Fruit fly (Drosophila melanogaster) whole organism, embryonic: Measurements from ENCODE around the gene GC2.

ENCODE experiments used
- Atf-2 ChIP-seq: fragments of 200-800 bp; sonication (Bioruptor generic); optimal IDR thresholded peaks from 2 replicates; lab custom pipeline; 2016; ENCODE audit warnings: missing biosample characterization, missing genetic modification characterization
- CG10267 ChIP-seq: fragments of 200-800 bp; sonication (Bioruptor generic); optimal IDR thresholded peaks from 2 replicates; lab custom pipeline; 2018; ENCODE audit warnings: missing biosample characterization, mild to moderate bottlenecking, missing genetic modification characterization, moderate library complexity
- CG10366 ChIP-seq: fragments of 200-800 bp; sonication (Bioruptor generic); IDR thresholded peaks from 2 replicates; pipeline ENCODE4 v1.3.6; 2022; ENCODE audit warnings: missing biosample characterization, missing genetic modification characterization
- CG12299 ChIP-seq: fragments of 200-800 bp; sonication (Bioruptor generic); optimal IDR thresholded peaks from 2 replicates; lab custom pipeline; 2018; ENCODE audit warnings: missing biosample characterization, mild to moderate bottlenecking, missing genetic modification characterization
- CG12391 ChIP-seq: fragments of 200-800 bp; sonication (Bioruptor generic); optimal IDR thresholded peaks from 3 replicates; lab custom pipeline; 2018; ENCODE audit warnings: missing biosample characterization, mild to moderate bottlenecking, missing genetic modification characterization, moderate library complexity
- CG13123 ChIP-seq: fragments of 200-800 bp; sonication (Bioruptor generic); optimal IDR thresholded peaks from 2 replicates; lab custom pipeline; 2016; ENCODE audit warnings: missing biosample characterization, missing genetic modification characterization
- CG13894 ChIP-seq: fragments of 200-800 bp; sonication (Bioruptor generic); optimal IDR thresholded peaks from 3 replicates; lab custom pipeline; 2018; ENCODE audit warnings: missing biosample characterization, mild to moderate bottlenecking, missing genetic modification characterization, moderate library complexity
- CG14965 ChIP-seq: fragments of 200-800 bp; sonication (Bioruptor generic); optimal IDR thresholded peaks from 2 replicates; lab custom pipeline; 2016; ENCODE audit warnings: missing biosample characterization, missing genetic modification characterization, borderline replicate concordance
- CG15269 ChIP-seq: fragments of 200-800 bp; sonication (Bioruptor generic); optimal IDR thresholded peaks from 2 replicates; lab custom pipeline; 2018; ENCODE audit warnings: missing biosample characterization, mild to moderate bottlenecking, missing genetic modification characterization, moderate library complexity
- CG1603 ChIP-seq: fragments of 200-800 bp; sonication (Bioruptor generic); optimal IDR thresholded peaks from 2 replicates; lab custom pipeline; 2019; ENCODE audit warnings: missing biosample characterization, mild to moderate bottlenecking, missing genetic modification characterization, moderate library complexity
- CG16863 ChIP-seq: fragments of 200-800 bp; sonication (Bioruptor generic); optimal IDR thresholded peaks from 3 replicates; lab custom pipeline; 2016; ENCODE audit warnings: missing biosample characterization, missing genetic modification characterization
- CG17359 ChIP-seq: fragments of 200-800 bp; sonication (Bioruptor generic); optimal IDR thresholded peaks from 3 replicates; lab custom pipeline; 2018; ENCODE audit warnings: missing biosample characterization, mild to moderate bottlenecking, missing genetic modification characterization, moderate library complexity
- CG17802 ChIP-seq: fragments of 200-800 bp; sonication (Bioruptor generic); optimal IDR thresholded peaks from 2 replicates; lab custom pipeline; 2018; ENCODE audit warnings: missing biosample characterization, mild to moderate bottlenecking, missing genetic modification characterization, moderate library complexity
- CG17829 ChIP-seq: fragments of 200-800 bp; optimal IDR thresholded peaks from 2 replicates; lab custom pipeline; 2019; ENCODE audit warnings: missing biosample characterization, mild to moderate bottlenecking, missing genetic modification characterization, moderate library complexity
- CG18011 ChIP-seq: fragments of 200-800 bp; sonication (Bioruptor generic); optimal IDR thresholded peaks from 2 replicates; lab custom pipeline; 2017; ENCODE audit warnings: missing biosample characterization, missing genetic modification characterization, mild to moderate bottlenecking, moderate library complexity, missing genotype
- CG3065 ChIP-seq: fragments of 200-800 bp; sonication (Bioruptor generic); optimal IDR thresholded peaks from 2 replicates; lab custom pipeline; 2016; ENCODE audit warnings: missing biosample characterization, missing genetic modification characterization
- CG7786 ChIP-seq: fragments of 200-800 bp; sonication (Bioruptor generic); optimal IDR thresholded peaks from 2 replicates; lab custom pipeline; 2016; ENCODE audit warnings: missing biosample characterization, missing genetic modification characterization
- CG7987 ChIP-seq: fragments of 200-800 bp; sonication (Bioruptor generic); optimal IDR thresholded peaks from 2 replicates; lab custom pipeline; 2018; ENCODE audit warnings: missing biosample characterization, mild to moderate bottlenecking, missing genetic modification characterization, moderate library complexity
- CG9609 ChIP-seq: fragments of 200-800 bp; sonication (Bioruptor generic); optimal IDR thresholded peaks from 3 replicates; lab custom pipeline; 2016; ENCODE audit warnings: missing biosample characterization, missing genetic modification characterization
- CG9876 ChIP-seq: fragments of 200-800 bp; sonication (Bioruptor generic); optimal IDR thresholded peaks from 2 replicates; lab custom pipeline; 2016; ENCODE audit warnings: missing biosample characterization, missing genetic modification characterization
- Chrac-16 ChIP-seq: fragments of 200-800 bp; sonication (Bioruptor generic); optimal IDR thresholded peaks from 3 replicates; lab custom pipeline; 2016; ENCODE audit warnings: missing biosample characterization, missing genetic modification characterization
- D19B ChIP-seq: fragments of 200-800 bp; sonication (Bioruptor generic); optimal IDR thresholded peaks from 2 replicates; lab custom pipeline; 2017; ENCODE audit warnings: missing biosample characterization, mild to moderate bottlenecking, missing genetic modification characterization
- Dip3 ChIP-seq: fragments of 200-800 bp; sonication (Bioruptor generic); optimal IDR thresholded peaks from 3 replicates; lab custom pipeline; 2016; ENCODE audit warnings: missing biosample characterization, missing genetic modification characterization
- Dll ChIP-seq: fragments of 200-800 bp; sonication (Bioruptor generic); IDR thresholded peaks from 4 replicates; pipeline ENCODE4 v1.3.6; 2022; ENCODE audit warnings: missing biosample characterization, missing genetic modification characterization; ENCODE audit not compliant: partially characterized antibody
- E2f1 ChIP-seq: fragments of 200-800 bp; sonication (Bioruptor generic); IDR thresholded peaks from 2 replicates; pipeline ENCODE4 v1.3.6; 2022; ENCODE audit warnings: missing biosample characterization, missing genetic modification characterization
- HHEX ChIP-seq: fragments of 200-800 bp; sonication (Bioruptor generic); optimal IDR thresholded peaks from 3 replicates; lab custom pipeline; 2017; ENCODE audit warnings: missing biosample characterization, mild to moderate bottlenecking, missing genetic modification characterization, missing genetic modification reagents
- Hmx ChIP-seq: fragments of 200-800 bp; sonication (Bioruptor generic); optimal IDR thresholded peaks from 2 replicates; lab custom pipeline; 2016; ENCODE audit warnings: missing biosample characterization, missing genetic modification characterization
- Hr51 ChIP-seq, 2 experiments: fragments of 200-800 bp; sonication (Bioruptor generic); optimal IDR thresholded peaks; 2 replicates in 1 of 2; 3 replicates in 1 of 2; lab custom pipeline; 2016 to 2018; ENCODE audit warnings: missing biosample characterization in 2 of 2, missing genetic modification characterization in 2 of 2, mild to moderate bottlenecking in 1 of 2, moderate library complexity in 1 of 2
- Hsf ChIP-seq: fragments of 200-800 bp; sonication (Bioruptor generic); optimal IDR thresholded peaks from 3 replicates; lab custom pipeline; 2016; ENCODE audit warnings: missing biosample characterization, missing genetic modification characterization
- Max ChIP-seq: fragments of 200-800 bp; sonication (Bioruptor generic); optimal IDR thresholded peaks from 2 replicates; lab custom pipeline; 2016; ENCODE audit warnings: missing biosample characterization, mild to moderate bottlenecking, missing genetic modification characterization
- Myb ChIP-seq: fragments of 200-800 bp; sonication (Bioruptor generic); optimal IDR thresholded peaks from 2 replicates; lab custom pipeline; 2016; ENCODE audit warnings: missing biosample characterization, missing genetic modification characterization
- Pdp1 ChIP-seq, 2 experiments: fragments of 200-800 bp; sonication (Bioruptor generic); optimal IDR thresholded peaks; 3 replicates each; lab custom pipeline; 2016; ENCODE audit warnings: missing biosample characterization in 2 of 2, missing genetic modification characterization in 2 of 2, mild to moderate bottlenecking in 1 of 2, moderate library complexity in 1 of 2
- Sry-δ ChIP-seq: fragments of 200-800 bp; sonication (Bioruptor generic); optimal IDR thresholded peaks from 2 replicates; lab custom pipeline; 2016; ENCODE audit warnings: missing biosample characterization, missing genetic modification characterization
- aop ChIP-seq: fragments of 200-800 bp; sonication (Bioruptor generic); IDR thresholded peaks from 2 replicates; pipeline ENCODE4 v1.3.6; 2022; ENCODE audit warnings: missing biosample characterization, missing genetic modification characterization
- ara ChIP-seq: fragments of 200-800 bp; sonication (Bioruptor generic); IDR thresholded peaks from 2 replicates; pipeline ENCODE4 v1.3.6; 2022; ENCODE audit warnings: missing biosample characterization, missing genetic modification characterization
- btn ChIP-seq: fragments of 200-800 bp; sonication (Bioruptor generic); optimal IDR thresholded peaks from 2 replicates; lab custom pipeline; 2016; ENCODE audit warnings: missing biosample characterization, missing genetic modification characterization
- chif ChIP-seq, 2 experiments: fragments of 200-800 bp; sonication (Bioruptor generic); optimal IDR thresholded peaks; 3 replicates each; lab custom pipeline; 2016; ENCODE audit warnings: missing biosample characterization in 2 of 2, missing genetic modification characterization in 2 of 2
- fd102C ChIP-seq: fragments of 200-800 bp; sonication (Bioruptor generic); optimal IDR thresholded peaks from 2 replicates; lab custom pipeline; 2018; ENCODE audit warnings: missing biosample characterization, mild to moderate bottlenecking, missing genetic modification characterization, moderate library complexity
- hbn ChIP-seq: fragments of 200-800 bp; sonication (Bioruptor generic); IDR thresholded peaks from 2 replicates; pipeline ENCODE4 v1.3.6; 2022; ENCODE audit warnings: missing biosample characterization, missing genetic modification characterization; ENCODE audit not compliant: partially characterized antibody
- kni ChIP-seq: fragments of 200-800 bp; sonication (Bioruptor generic); optimal IDR thresholded peaks from 3 replicates; lab custom pipeline; 2017; ENCODE audit warnings: mild to moderate bottlenecking, missing biosample characterization, missing genetic modification reagents, missing genetic modification characterization
- nerfin-2 ChIP-seq: fragments of 200-800 bp; sonication (Bioruptor generic); IDR thresholded peaks from 2 replicates; pipeline ENCODE4 v1.3.6; 2022; ENCODE audit warnings: missing biosample characterization, missing genetic modification characterization; ENCODE audit not compliant: partially characterized antibody
- pros ChIP-seq: fragments of 200-800 bp; sonication (Bioruptor generic); optimal IDR thresholded peaks from 3 replicates; lab custom pipeline; 2019; ENCODE audit warnings: missing biosample characterization, mild to moderate bottlenecking, missing genetic modification characterization, moderate library complexity
- sisA ChIP-seq: fragments of 200-800 bp; sonication (Bioruptor generic); IDR thresholded peaks from 2 replicates; pipeline ENCODE4 v1.3.6; 2022; ENCODE audit warnings: missing biosample characterization, missing genetic modification characterization
- so ChIP-seq: fragments of 200-800 bp; sonication (Bioruptor generic); IDR thresholded peaks from 3 replicates; pipeline ENCODE4 v1.3.6; 2022; ENCODE audit warnings: missing biosample characterization, missing genetic modification characterization
- ssp ChIP-seq: fragments of 200-800 bp; sonication (Bioruptor generic); IDR thresholded peaks from 2 replicates; pipeline ENCODE4 v1.3.6; 2022; ENCODE audit warnings: missing biosample characterization, missing genetic modification characterization
- stwl ChIP-seq: fragments of 200-800 bp; sonication (Bioruptor generic); optimal IDR thresholded peaks from 3 replicates; lab custom pipeline; 2018; ENCODE audit warnings: missing biosample characterization, mild to moderate bottlenecking, missing genetic modification characterization, moderate library complexity
- vfl ChIP-seq: fragments of 200-800 bp; sonication (Bioruptor generic); optimal IDR thresholded peaks from 2 replicates; lab custom pipeline; 2016; ENCODE audit warnings: missing biosample characterization, missing genetic modification characterization
- vnd ChIP-seq: fragments of 200-800 bp; sonication (Bioruptor generic); IDR thresholded peaks from 3 replicates; pipeline ENCODE4 v1.3.6; 2022; ENCODE audit warnings: missing biosample characterization, missing genetic modification characterization; ENCODE audit not compliant: partially characterized antibody

Gene GC2

dm6 chr3R:12010202-12010824 is 38.8 kb downstream of the GC2 start, which contains the start of the genes KLHL18 and GCC185 (continued):
- TF ChIP-seq fd102C (GFP tag; lab: Kevin White, UChicago), result no peak
- TF ChIP-seq ara (GFP tag; lab: Robert Waterston, UW), result peak; percentile 52; the same call in 1 of the 2 replicates
- peak; percentile 24 for TF ChIP-seq CG9609 (GFP tag; lab: Kevin White, UChicago)
- TF ChIP-seq Atf-2, result peak; percentile 51
- no peak for TF ChIP-seq CG1603 (tag; lab: Kevin White, UChicago)
- peak; percentile 16 for TF ChIP-seq CG12299 (tag; lab: Kevin White, UChicago)
- TF ChIP-seq kni, result no peak
- peak; percentile 43; the same call in 1 of the 2 replicates for TF ChIP-seq E2f1 (GFP tag; lab: Robert Waterston, UW)
- TF ChIP-seq ssp (GFP tag; lab: Robert Waterston, UW), result peak; percentile 79
- peak; percentile 86 for TF ChIP-seq CG12391 (tag; lab: Kevin White, UChicago)
- TF ChIP-seq vfl (GFP tag; lab: Kevin White, UChicago), result peak; percentile 63
- TF ChIP-seq CG10267 (tag; lab: Kevin White, UChicago), result peak; percentile 80
- TF ChIP-seq CG7987 (GFP tag; lab: Kevin White, UChicago), result no peak
- TF ChIP-seq Myb (GFP tag; lab: Kevin White, UChicago), result peak; percentile 6
- TF ChIP-seq CG17802 (tag; lab: Kevin White, UChicago), result peak; percentile 27
- no peak for TF ChIP-seq aop (GFP tag; lab: Robert Waterston, UW)
- TF ChIP-seq CG10366 (GFP tag; lab: Robert Waterston, UW), result peak; percentile 52; the same call in 1 of the 2 replicates
- TF ChIP-seq Chrac-16 (GFP tag; lab: Kevin White, UChicago), result peak; percentile 82
- peak; percentile 78 for TF ChIP-seq sisA (GFP tag; lab: Robert Waterston, UW)
- TF ChIP-seq Hr51 (GFP tag; optimal IDR thresholded peaks at IDR 0.05; lab: Kevin White, UChicago), result peak in 1 of 2 experiments; percentile 73
- peak; percentile 66 for TF ChIP-seq Dip3 (GFP tag; lab: Kevin White, UChicago)
- peak; percentile 79 for TF ChIP-seq CG17829
- peak; percentile 90 for TF ChIP-seq Dll (GFP tag; lab: Robert Waterston, UW)
- peak; percentile 49; the same call in 1 of the 2 replicates for TF ChIP-seq hbn (GFP tag; lab: Robert Waterston, UW)
- peak; percentile 55 for TF ChIP-seq HHEX (GFP tag; lab: Kevin White, UChicago)
- TF ChIP-seq Hsf (GFP tag; lab: Kevin White, UChicago), result peak; percentile 74
- peak; percentile 78 for TF ChIP-seq Max (GFP tag; lab: Kevin White, UChicago)
- TF ChIP-seq CG17359 (tag; lab: Kevin White, UChicago), result peak; percentile 41
- TF ChIP-seq nerfin-2 (GFP tag; lab: Robert Waterston, UW), result peak; percentile 57

dm6 chr3R:12016828-12017280 is 45.4 kb downstream of the GC2 start, which contains the start of the genes DCAF12 and Spt3:
TSS of gene DCAF12 (minus strand) at chr3R:12017031.
TSS of gene Spt3 (plus strand) at chr3R:12017156.
- TF ChIP-seq CG3065 (GFP tag; lab: Kevin White, UChicago), result no peak
- TF ChIP-seq CG18011 (GFP tag; lab: Kevin White, UChicago), result no peak
- TF ChIP-seq CG15269 (tag; lab: Kevin White, UChicago), result no peak
- TF ChIP-seq pros (GFP tag; lab: Kevin White, UChicago), result no peak
- no peak for TF ChIP-seq CG13123 (GFP tag; lab: Kevin White, UChicago)
- TF ChIP-seq ara (GFP tag; lab: Robert Waterston, UW), result no peak
- no peak for TF ChIP-seq CG13894
- TF ChIP-seq CG16863 (GFP tag; lab: Kevin White, UChicago), result no peak
- TF ChIP-seq Dll (GFP tag; lab: Robert Waterston, UW), result peak; percentile 98
- no peak for TF ChIP-seq CG9876 (GFP tag; lab: Kevin White, UChicago)
- no peak for TF ChIP-seq CG7786 (GFP tag; lab: Kevin White, UChicago)
- TF ChIP-seq Hmx (GFP tag; lab: Kevin White, UChicago), result no peak
- peak; percentile 96 for TF ChIP-seq vnd (GFP tag; lab: Robert Waterston, UW)
- peak; percentile 82 for TF ChIP-seq stwl (tag; lab: Kevin White, UChicago)
- TF ChIP-seq so (GFP tag; lab: Robert Waterston, UW), result no peak
- TF ChIP-seq D19B (GFP tag; lab: Kevin White, UChicago), result peak; percentile 10
- TF ChIP-seq Pdp1 (GFP tag; optimal IDR thresholded peaks at IDR 0.05; lab: Kevin White, UChicago), result no peak
- TF ChIP-seq Sry-δ (GFP tag; lab: Kevin White, UChicago), result peak; percentile 75
- no peak for TF ChIP-seq chif (GFP tag; optimal IDR thresholded peaks at IDR 0.05; lab: Kevin White, UChicago)
- no peak for TF ChIP-seq btn (GFP tag; lab: Kevin White, UChicago)
- TF ChIP-seq CG14965 (GFP tag; lab: Kevin White, UChicago), result no peak
